Fruit fly (Drosophila melanogaster) whole organism, wandering third instar larva: Measurements from ENCODE around the gene sba.

ENCODE experiments used
- Abd-B ChIP-seq: fragments of >200 bp; optimal IDR thresholded peaks from 2 replicates; lab custom pipeline; 2017; ENCODE audit warnings: missing biosample characterization, missing genetic modification characterization
- CG32264 ChIP-seq: fragments of 200-800 bp; sonication (Bioruptor generic); optimal IDR thresholded peaks from 2 replicates; lab custom pipeline; 2016; ENCODE audit warnings: missing biosample characterization, missing genetic modification characterization
- CG9705 ChIP-seq: fragments of 200-800 bp; sonication (Bioruptor generic); optimal IDR thresholded peaks from 2 replicates; lab custom pipeline; 2018; ENCODE audit warnings: missing biosample characterization, mild to moderate bottlenecking, missing genetic modification characterization
- CrebA ChIP-seq: fragments of 200-800 bp; sonication (Bioruptor generic); optimal IDR thresholded peaks from 2 replicates; lab custom pipeline; 2016; ENCODE audit warnings: missing biosample characterization, mild to moderate bottlenecking, missing genetic modification characterization, borderline replicate concordance
- Dfd ChIP-seq: fragments of >200 bp; optimal IDR thresholded peaks from 2 replicates; lab custom pipeline; 2017; ENCODE audit warnings: missing biosample characterization, missing genetic modification characterization
- Dif ChIP-seq: fragments of 200-275, 200-300 bp; sonication (Bioruptor generic); optimal IDR thresholded peaks from 2 replicates; lab custom pipeline; 2018; ENCODE audit warnings: missing biosample characterization, missing genetic modification characterization; ENCODE audit not compliant: partially characterized antibody
- GATAd ChIP-seq: sonication (Bioruptor generic); optimal IDR thresholded peaks from 2 replicates; lab custom pipeline; 2016; ENCODE audit warnings: missing biosample characterization, missing genetic modification characterization
- HLH106 ChIP-seq: fragments of 200-800 bp; optimal IDR thresholded peaks from 3 replicates; lab custom pipeline; 2019; ENCODE audit warnings: missing biosample characterization, mild to moderate bottlenecking, missing genetic modification characterization, moderate library complexity
- Hnf4 ChIP-seq: fragments of 200-800 bp; sonication (Bioruptor generic); optimal IDR thresholded peaks from 2 replicates; lab custom pipeline; 2016; ENCODE audit warnings: missing biosample characterization, mild to moderate bottlenecking, missing genetic modification characterization
- Hr78 ChIP-seq: fragments of >200 bp; optimal IDR thresholded peaks from 2 replicates; lab custom pipeline; 2017; ENCODE audit warnings: missing biosample characterization, missing genetic modification characterization
- Hr83 ChIP-seq: fragments of 200-300 bp; sonication (Bioruptor generic); optimal IDR thresholded peaks from 2 replicates; lab custom pipeline; 2016; ENCODE audit warnings: missing biosample characterization, mild to moderate bottlenecking, missing genetic modification characterization, moderate library complexity; ENCODE audit not compliant: poor library complexity, severe bottlenecking
- Jra ChIP-seq: sonication (Bioruptor generic); optimal IDR thresholded peaks from 2 replicates; lab custom pipeline; 2016; ENCODE audit warnings: missing biosample characterization, missing genetic modification characterization
- Mio ChIP-seq: sonication (Bioruptor generic); optimal IDR thresholded peaks from 2 replicates; lab custom pipeline; 2016; ENCODE audit warnings: missing biosample characterization, missing genetic modification characterization
- Myc ChIP-seq: fragments of >200 bp; optimal IDR thresholded peaks from 2 replicates; lab custom pipeline; 2017
- N ChIP-seq: fragments of >200 bp; optimal IDR thresholded peaks from 2 replicates; lab custom pipeline; 2018; ENCODE audit warnings: missing biosample characterization, missing external identifiers, missing genetic modification characterization
- OdsH ChIP-seq: fragments of 200-800 bp; sonication (Bioruptor generic); optimal IDR thresholded peaks from 2 replicates; lab custom pipeline; 2016; ENCODE audit warnings: missing biosample characterization, mild to moderate bottlenecking, missing genetic modification characterization
- Rel ChIP-seq, 2 experiments: fragments of 200-800 bp; sonication (Bioruptor generic) in 1 of 2; optimal IDR thresholded peaks; 2 replicates in 1 of 2; 3 replicates in 1 of 2; lab custom pipeline; 2016 to 2019; ENCODE audit warnings: mild to moderate bottlenecking in 2 of 2, missing biosample characterization in 2 of 2, missing genetic modification characterization in 2 of 2, moderate library complexity in 1 of 2
- Sp1 ChIP-seq: fragments of 200-800 bp; sonication (Bioruptor generic); optimal IDR thresholded peaks from 3 replicates; lab custom pipeline; 2019; ENCODE audit warnings: missing biosample characterization, mild to moderate bottlenecking, missing genetic modification characterization, moderate library complexity
- Vsx2 ChIP-seq: fragments of 200-300, 225-300 bp; sonication (Bioruptor generic); optimal IDR thresholded peaks from 2 replicates; lab custom pipeline; 2018; ENCODE audit warnings: missing biosample characterization, missing genetic modification characterization; ENCODE audit not compliant: partially characterized antibody
- br ChIP-seq: fragments of 200-800 bp; sonication (Bioruptor generic); optimal IDR thresholded peaks from 2 replicates; lab custom pipeline; 2016; ENCODE audit warnings: missing biosample characterization, missing genetic modification characterization
- brk ChIP-seq: fragments of 200-800 bp; sonication (Bioruptor generic); optimal IDR thresholded peaks from 2 replicates; lab custom pipeline; 2016; ENCODE audit warnings: missing biosample characterization, mild to moderate bottlenecking, missing genetic modification characterization
- dl ChIP-seq, 2 experiments: fragments of 175-275, 200-275 bp in 1 of 2; fragments of 200-275 bp in 1 of 2; sonication (Bioruptor generic); optimal IDR thresholded peaks; lab custom pipeline; 2018; ENCODE audit warnings: mild to moderate bottlenecking in 2 of 2, missing biosample characterization in 2 of 2, missing genetic modification characterization in 2 of 2, moderate library complexity in 2 of 2; ENCODE audit not compliant: partially characterized antibody in 2 of 2, insufficient read depth in 1 of 2
- dmrt93B ChIP-seq: fragments of 200-800 bp; sonication (Bioruptor generic); optimal IDR thresholded peaks from 2 replicates; lab custom pipeline; 2018; ENCODE audit warnings: missing biosample characterization, mild to moderate bottlenecking, missing genetic modification characterization
- dsf ChIP-seq: sonication (Bioruptor generic); optimal IDR thresholded peaks from 2 replicates; lab custom pipeline; 2016; ENCODE audit warnings: missing biosample characterization, missing genetic modification characterization, borderline replicate concordance
- ey ChIP-seq: fragments of 200-800 bp; sonication (Bioruptor generic); optimal IDR thresholded peaks from 2 replicates; lab custom pipeline; 2016; ENCODE audit warnings: missing biosample characterization, missing genetic modification characterization
- foxo ChIP-seq, 2 experiments: fragments of 200-800 bp; sonication (Bioruptor generic); optimal IDR thresholded peaks; 2 replicates in 1 of 2; 3 replicates in 1 of 2; lab custom pipeline; 2016 to 2017; ENCODE audit warnings: missing biosample characterization in 2 of 2, missing genetic modification characterization in 2 of 2
- fru ChIP-seq: fragments of 200-800 bp; sonication (Bioruptor generic); optimal IDR thresholded peaks from 3 replicates; lab custom pipeline; 2016; ENCODE audit warnings: missing biosample characterization, mild to moderate bottlenecking, missing genetic modification characterization
- h ChIP-seq: fragments of 200-800 bp; sonication (Bioruptor generic); optimal IDR thresholded peaks from 3 replicates; lab custom pipeline; 2016; ENCODE audit warnings: missing biosample characterization, mild to moderate bottlenecking, missing genetic modification characterization
- jim ChIP-seq: fragments of 175-275, 200-325 bp; sonication (Bioruptor generic); optimal IDR thresholded peaks from 2 replicates; lab custom pipeline; 2016; ENCODE audit warnings: missing biosample characterization, mild to moderate bottlenecking, missing genetic modification characterization
- lola ChIP-seq: fragments of >200 bp; optimal IDR thresholded peaks from 2 replicates; lab custom pipeline; 2017; ENCODE audit warnings: missing biosample characterization, missing genetic modification characterization
- pan ChIP-seq: fragments of >200 bp; optimal IDR thresholded peaks from 2 replicates; lab custom pipeline; 2017
- psq ChIP-seq: fragments of 200-800 bp; sonication (Bioruptor generic); optimal IDR thresholded peaks from 3 replicates; lab custom pipeline; 2017; ENCODE audit warnings: missing biosample characterization, mild to moderate bottlenecking, missing genetic modification characterization, moderate library complexity
- rgr ChIP-seq: fragments of 200-800 bp; sonication (Bioruptor generic); optimal IDR thresholded peaks from 3 replicates; lab custom pipeline; 2016; ENCODE audit warnings: missing biosample characterization, mild to moderate bottlenecking, missing genetic modification characterization
- sage ChIP-seq: fragments of 200-800 bp; sonication (Bioruptor generic); optimal IDR thresholded peaks from 2 replicates; lab custom pipeline; 2016; ENCODE audit warnings: missing biosample characterization, mild to moderate bottlenecking, missing genetic modification characterization
- sv ChIP-seq: fragments of 200-800 bp; sonication (Bioruptor generic); optimal IDR thresholded peaks from 3 replicates; lab custom pipeline; 2016; ENCODE audit warnings: missing biosample characterization, missing genetic modification characterization
- tai ChIP-seq: sonication (Bioruptor generic); optimal IDR thresholded peaks from 2 replicates; lab custom pipeline; 2016; ENCODE audit warnings: missing biosample characterization, missing genetic modification characterization
- usp ChIP-seq: fragments of >200 bp; optimal IDR thresholded peaks from 2 replicates; lab custom pipeline; 2017; ENCODE audit warnings: missing biosample characterization, missing genetic modification characterization
- woc ChIP-seq: sonication (Bioruptor generic); optimal IDR thresholded peaks from 2 replicates; lab custom pipeline; 2016; ENCODE audit warnings: missing biosample characterization, mild to moderate bottlenecking, missing genetic modification characterization

sba gene

dm6 chr3R:23872606-23873192 is 50.1 kb downstream of the sba start:
- TF ChIP-seq HLH106 (tag; lab: Kevin White, UChicago): no peak
- no peak for TF ChIP-seq Abd-B (GFP tag; lab: Kevin White, UChicago)
- peak; percentile 50 for TF ChIP-seq OdsH (GFP tag; lab: Kevin White, UChicago)
- peak; percentile 64 for TF ChIP-seq h (GFP tag; lab: Kevin White, UChicago)
- TF ChIP-seq dl (GFP tag; optimal IDR thresholded peaks at IDR 0.05; lab: Kevin White, UChicago; ENCODE audit: insufficient read depth in 1 of 2, partially characterized antibody in 2 of 2): no peak
- no peak for TF ChIP-seq brk (GFP tag; lab: Kevin White, UChicago)
- TF ChIP-seq dmrt93B (GFP tag; lab: Kevin White, UChicago): peak; percentile 28
- TF ChIP-seq foxo (GFP tag; optimal IDR thresholded peaks at IDR 0.05; lab: Kevin White, UChicago): peak in 1 of 2 experiments; percentile 42
- TF ChIP-seq Dif (GFP tag; lab: Kevin White, UChicago): no peak
- TF ChIP-seq CG9705 (GFP tag; lab: Kevin White, UChicago): no peak
- TF ChIP-seq Myc (lab: Kevin White, UChicago): no peak
- TF ChIP-seq fru (GFP tag; lab: Kevin White, UChicago): peak; percentile 56
- TF ChIP-seq psq (GFP tag; lab: Kevin White, UChicago): peak; percentile 34
- TF ChIP-seq rgr (GFP tag; lab: Kevin White, UChicago): peak; percentile 61
- no peak for TF ChIP-seq lola (GFP tag; lab: Kevin White, UChicago)
- no peak for TF ChIP-seq Jra (GFP tag; lab: Kevin White, UChicago)
- TF ChIP-seq Hnf4 (GFP tag; lab: Kevin White, UChicago): no peak
- no peak for TF ChIP-seq tai (GFP tag; lab: Kevin White, UChicago)
- no peak for TF ChIP-seq pan
- TF ChIP-seq sv (GFP tag; lab: Kevin White, UChicago): no peak
- TF ChIP-seq br: peak; percentile 40
- no peak for TF ChIP-seq Mio (GFP tag; lab: Kevin White, UChicago)
- no peak for TF ChIP-seq usp (GFP tag; lab: Kevin White, UChicago)
- TF ChIP-seq Rel (GFP tag; optimal IDR thresholded peaks at IDR 0.05; lab: Kevin White, UChicago): no peak
- TF ChIP-seq Rel (tag; optimal IDR thresholded peaks at IDR 0.05; lab: Kevin White, UChicago): peak; percentile 22
- no peak for TF ChIP-seq Dfd
- peak; percentile 65 for TF ChIP-seq ey (GFP tag; lab: Kevin White, UChicago)
- no peak for TF ChIP-seq sage
- TF ChIP-seq Sp1 (GFP tag; lab: Kevin White, UChicago): peak; percentile 6
- TF ChIP-seq dsf: no peak
- TF ChIP-seq Vsx2 (GFP tag; lab: Kevin White, UChicago): no peak
- no peak for TF ChIP-seq jim
- TF ChIP-seq Hr83 (GFP tag; lab: Kevin White, UChicago): no peak
- TF ChIP-seq N (GFP tag; lab: Kevin White, UChicago): no peak
- TF ChIP-seq GATAd (GFP tag; lab: Kevin White, UChicago): no peak
- no peak for TF ChIP-seq CrebA (GFP tag; lab: Kevin White, UChicago)
- TF ChIP-seq CG32264 (GFP tag; lab: Kevin White, UChicago): no peak
- TF ChIP-seq woc (GFP tag; lab: Kevin White, UChicago): peak; percentile 64
- TF ChIP-seq Hr78 (GFP tag; lab: Kevin White, UChicago): no peak

DNA sequence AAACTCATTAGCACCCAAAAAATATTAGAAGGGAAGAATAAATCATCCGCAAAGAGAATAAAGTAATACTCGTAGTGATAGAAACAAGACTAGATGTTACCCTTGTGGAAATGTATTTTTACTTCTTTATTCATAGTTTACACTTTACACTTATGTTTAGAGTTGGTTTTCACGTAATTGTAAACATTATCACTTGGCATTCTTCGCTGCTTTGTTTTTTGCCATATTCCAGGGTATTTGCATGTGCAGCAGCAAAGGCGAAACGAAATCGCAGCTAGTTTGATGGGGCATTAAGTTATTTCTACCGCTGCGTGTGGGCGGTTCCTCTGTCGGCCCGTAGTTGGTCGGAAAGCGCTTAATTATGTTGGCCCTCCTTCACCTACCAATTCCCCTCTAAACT is 51.1 kb downstream of the sba start:
- TF ChIP-seq h (GFP tag; lab: Kevin White, UChicago): no peak
- TF ChIP-seq fru (GFP tag; lab: Kevin White, UChicago): no peak
- no peak for TF ChIP-seq Myc (lab: Kevin White, UChicago)
- TF ChIP-seq br: no peak
- TF ChIP-seq dl (GFP tag; optimal IDR thresholded peaks at IDR 0.05; lab: Kevin White, UChicago; ENCODE audit: insufficient read depth in 1 of 2, partially characterized antibody in 2 of 2): no peak
- TF ChIP-seq CG9705 (GFP tag; lab: Kevin White, UChicago): no peak
- no peak for TF ChIP-seq Dif (GFP tag; lab: Kevin White, UChicago)
- no peak for TF ChIP-seq CG32264 (GFP tag; lab: Kevin White, UChicago)
- TF ChIP-seq woc (GFP tag; lab: Kevin White, UChicago): no peak
- TF ChIP-seq, all 38 proteins: peak for 0
